Worm (Caenorhabditis elegans) whole organism, L3 larva: ENCODE measurements around the gene brc-1.

Source experiments
- R02D3.7 ChIP-seq: fragments of 150-350 bp; optimal IDR thresholded peaks from 2 replicates; lab custom pipeline; 2014; ENCODE audit warnings: missing biosample characterization, missing genetic modification characterization
- ZK546.5 ChIP-seq: sonication (generic microtip); optimal IDR thresholded peaks from 2 replicates; lab custom pipeline; 2017; ENCODE audit warnings: missing biosample characterization, missing genetic modification characterization
- aly-2 ChIP-seq: fragments of 150-350 bp; optimal IDR thresholded peaks from 2 replicates; lab custom pipeline; 2014; ENCODE audit warnings: missing biosample characterization, missing genetic modification characterization
- ama-1 ChIP-seq: fragments of 150-350 bp; optimal IDR thresholded peaks from 2 replicates; lab custom pipeline; 2018
- ceh-16 ChIP-seq: sonication (generic microtip); optimal IDR thresholded peaks from 2 replicates; lab custom pipeline; 2017; ENCODE audit warnings: missing biosample characterization, missing genetic modification characterization
- ceh-28 ChIP-seq: fragments of 150-350 bp; optimal IDR thresholded peaks from 2 replicates; lab custom pipeline; 2014; ENCODE audit warnings: missing biosample characterization, missing genetic modification reagents, missing genetic modification characterization
- ceh-82 ChIP-seq: fragments of 150-350 bp; optimal IDR thresholded peaks from 2 replicates; lab custom pipeline; 2014; ENCODE audit warnings: missing biosample characterization, missing genetic modification characterization
- ceh-9 ChIP-seq: sonication (generic microtip); optimal IDR thresholded peaks from 2 replicates; lab custom pipeline; 2018; ENCODE audit warnings: missing biosample characterization, missing genetic modification characterization
- daf-12 ChIP-seq: fragments of 150-350 bp; optimal IDR thresholded peaks from 2 replicates; lab custom pipeline; 2014; ENCODE audit warnings: missing biosample characterization, missing genetic modification reagents, missing genetic modification characterization
- egl-27 ChIP-seq: sonication (generic microtip); optimal IDR thresholded peaks from 4 replicates; lab custom pipeline; 2017; ENCODE audit warnings: missing biosample characterization, missing genetic modification reagents, missing genetic modification characterization
- egl-5 ChIP-seq: fragments of 150-350 bp; optimal IDR thresholded peaks from 2 replicates; lab custom pipeline; 2017; ENCODE audit warnings: missing biosample characterization, missing genetic modification reagents, missing genetic modification characterization, inconsistent platforms
- elt-1 ChIP-seq: fragments of 150-350 bp; optimal IDR thresholded peaks from 2 replicates; lab custom pipeline; 2014; ENCODE audit warnings: missing biosample characterization, missing genetic modification characterization
- elt-2 ChIP-seq: sonication (generic microtip); optimal IDR thresholded peaks from 2 replicates; lab custom pipeline; 2016; ENCODE audit warnings: missing genetic modification reagents, mild to moderate bottlenecking, missing genetic modification characterization, missing compliant biosample characterization
- elt-3 ChIP-seq, 3 experiments: fragments of 150-350 bp in 1 of 3; sonication (generic microtip) in 2 of 3; optimal IDR thresholded peaks; 2 replicates in 2 of 3; 4 replicates in 1 of 3; lab custom pipeline; 2014 to 2017; ENCODE audit warnings: missing biosample characterization in 3 of 3, missing genetic modification characterization in 3 of 3
- eor-1 ChIP-seq, 2 experiments: fragments of 150-350 bp; optimal IDR thresholded peaks; 2 replicates each; lab custom pipeline; 2014 to 2018; ENCODE audit warnings: missing biosample characterization in 2 of 2, missing genetic modification characterization in 2 of 2
- fkh-10 ChIP-seq: sonication (generic microtip); optimal IDR thresholded peaks from 2 replicates; lab custom pipeline; 2017; ENCODE audit warnings: missing biosample characterization, missing genetic modification reagents, missing genetic modification characterization
- fkh-2 ChIP-seq: fragments of 150-350 bp; optimal IDR thresholded peaks from 2 replicates; lab custom pipeline; 2014; ENCODE audit warnings: missing biosample characterization, missing genetic modification reagents, missing genetic modification characterization
- fos-1 ChIP-seq: fragments of 150-350 bp; optimal IDR thresholded peaks from 2 replicates; lab custom pipeline; 2014; ENCODE audit warnings: missing biosample characterization, missing genetic modification characterization
- hmg-11 ChIP-seq: sonication (generic microtip); optimal IDR thresholded peaks from 2 replicates; lab custom pipeline; 2016; ENCODE audit warnings: missing genetic modification characterization, missing compliant biosample characterization
- jun-1 ChIP-seq: fragments of 150-350 bp; optimal IDR thresholded peaks from 2 replicates; lab custom pipeline; 2014; ENCODE audit warnings: missing biosample characterization, missing genetic modification reagents, missing genetic modification characterization
- lin-15B ChIP-seq: fragments of 150-350 bp; optimal IDR thresholded peaks from 2 replicates; lab custom pipeline; 2014; ENCODE audit warnings: missing biosample characterization, missing genetic modification characterization
- lin-39 ChIP-seq: fragments of 150-350 bp; optimal IDR thresholded peaks from 2 replicates; lab custom pipeline; 2018; ENCODE audit warnings: missing biosample characterization, missing genetic modification reagents, missing genetic modification characterization
- lsy-12 ChIP-seq: sonication (generic microtip); optimal IDR thresholded peaks from 2 replicates; lab custom pipeline; 2016; ENCODE audit warnings: mild to moderate bottlenecking, missing genetic modification characterization, missing compliant biosample characterization
- mdl-1 ChIP-seq: fragments of 150-350 bp; optimal IDR thresholded peaks from 2 replicates; lab custom pipeline; 2014; ENCODE audit warnings: missing biosample characterization, missing genetic modification characterization
- mml-1 ChIP-seq: fragments of 150-350 bp; sonication (generic microtip); optimal IDR thresholded peaks from 3 replicates; lab custom pipeline; 2014; ENCODE audit warnings: missing biosample characterization, missing genetic modification characterization
- nfya-1 ChIP-seq: sonication (generic microtip); optimal IDR thresholded peaks from 2 replicates; lab custom pipeline; 2017; ENCODE audit warnings: missing genetic modification characterization, mild to moderate bottlenecking, missing compliant biosample characterization, antibody characterized with exemption, moderate library complexity; ENCODE audit not compliant: insufficient read depth
- nhr-11 ChIP-seq: fragments of 150-350 bp; optimal IDR thresholded peaks from 2 replicates; lab custom pipeline; 2014; ENCODE audit warnings: missing biosample characterization, missing genetic modification characterization
- nhr-12 ChIP-seq: fragments of 150-350 bp; optimal IDR thresholded peaks from 2 replicates; lab custom pipeline; 2014; ENCODE audit warnings: missing biosample characterization, missing genetic modification characterization
- nhr-23 ChIP-seq: fragments of 150-350 bp; optimal IDR thresholded peaks from 2 replicates; lab custom pipeline; 2014; ENCODE audit warnings: missing biosample characterization, missing genetic modification reagents, missing genetic modification characterization
- nhr-237 ChIP-seq: fragments of 150-350 bp; optimal IDR thresholded peaks from 2 replicates; lab custom pipeline; 2014; ENCODE audit warnings: missing biosample characterization, missing genetic modification characterization
- nhr-25 ChIP-seq: sonication (generic microtip); optimal IDR thresholded peaks from 2 replicates; lab custom pipeline; 2017; ENCODE audit warnings: missing biosample characterization, missing genetic modification characterization
- nhr-28 ChIP-seq: fragments of 150-350 bp; optimal IDR thresholded peaks from 2 replicates; lab custom pipeline; 2014; ENCODE audit warnings: missing biosample characterization, missing genetic modification characterization
- nhr-43 ChIP-seq: sonication (generic microtip); optimal IDR thresholded peaks from 2 replicates; lab custom pipeline; 2016; ENCODE audit warnings: mild to moderate bottlenecking, missing genetic modification characterization, missing compliant biosample characterization; ENCODE audit not compliant: poor library complexity, severe bottlenecking
- nhr-67 ChIP-seq: fragments of 150-350 bp; optimal IDR thresholded peaks from 2 replicates; lab custom pipeline; 2014; ENCODE audit warnings: missing biosample characterization, missing genetic modification characterization
- nhr-76 ChIP-seq: fragments of 150-350 bp; sonication (generic microtip); optimal IDR thresholded peaks from 5 replicates; lab custom pipeline; 2014; ENCODE audit warnings: missing biosample characterization, missing genetic modification characterization
- nhr-77 ChIP-seq: fragments of 150-350 bp; optimal IDR thresholded peaks from 2 replicates; lab custom pipeline; 2014; ENCODE audit warnings: missing biosample characterization, missing genetic modification characterization
- pha-4 ChIP-seq: fragments of 150-350 bp; optimal IDR thresholded peaks from 2 replicates; lab custom pipeline; 2014; ENCODE audit warnings: missing biosample characterization, missing genetic modification reagents, missing genetic modification characterization
- pqm-1 ChIP-seq: fragments of 150-350 bp; optimal IDR thresholded peaks from 2 replicates; lab custom pipeline; 2017; ENCODE audit warnings: missing biosample characterization, missing genetic modification characterization, inconsistent platforms
- sea-2 ChIP-seq: fragments of 150-350 bp; sonication (generic microtip); optimal IDR thresholded peaks from 4 replicates; lab custom pipeline; 2014; ENCODE audit warnings: missing biosample characterization, missing genetic modification reagents, missing genetic modification characterization
- skn-1 ChIP-seq: fragments of 150-350 bp; optimal IDR thresholded peaks from 2 replicates; lab custom pipeline; 2014; ENCODE audit warnings: missing biosample characterization, missing genetic modification characterization
- snpc-4 ChIP-seq: fragments of 150-350 bp; optimal IDR thresholded peaks from 2 replicates; lab custom pipeline; 2014; ENCODE audit warnings: missing biosample characterization, missing genetic modification characterization
- tbx-2 ChIP-seq: sonication (generic microtip); optimal IDR thresholded peaks from 2 replicates; lab custom pipeline; 2016; ENCODE audit warnings: mild to moderate bottlenecking, missing genetic modification characterization, missing compliant biosample characterization
- unc-39 ChIP-seq: sonication (generic microtip); optimal IDR thresholded peaks from 4 replicates; lab custom pipeline; 2017; ENCODE audit warnings: missing biosample characterization, missing genetic modification characterization
- unc-62 ChIP-seq: fragments of 150-350 bp; sonication (generic microtip); optimal IDR thresholded peaks from 4 replicates; lab custom pipeline; 2014; ENCODE audit warnings: missing biosample characterization, missing genetic modification reagents, missing genetic modification characterization
- zag-1 ChIP-seq: fragments of 150-350 bp; optimal IDR thresholded peaks from 2 replicates; lab custom pipeline; 2014; ENCODE audit warnings: missing biosample characterization, missing genetic modification characterization
- ztf-11 ChIP-seq: fragments of 150-350 bp; optimal IDR thresholded peaks from 2 replicates; lab custom pipeline; 2014; ENCODE audit warnings: missing biosample characterization, missing genetic modification characterization
- ztf-4 ChIP-seq: fragments of 150-350 bp; optimal IDR thresholded peaks from 2 replicates; lab custom pipeline; 2014; ENCODE audit warnings: missing biosample characterization, missing genetic modification characterization

brc-1 gene

ce11 chrIII:3862918-3863385, at the start of gene brc-1:
TSS of gene brc-1 (minus strand) at chrIII:3862968.
- peak; percentile 94 for TF ChIP-seq nfya-1 (tag; lab: Kevin White, UChicago)
- TF ChIP-seq fkh-2 (tag; lab: Kevin White, UChicago) = no peak
- peak; percentile 72 for TF ChIP-seq elt-2 (tag; lab: Kevin White, UChicago)
- TF ChIP-seq nhr-11 = peak; percentile 37
- TF ChIP-seq tbx-2 (tag; lab: Kevin White, UChicago) = peak; percentile 51
- no peak for TF ChIP-seq mdl-1
- no peak for TF ChIP-seq nhr-28 (tag; lab: Kevin White, UChicago)
- peak; percentile 24 for TF ChIP-seq egl-5 (tag; lab: Kevin White, UChicago)
- peak; percentile 10 for TF ChIP-seq ztf-4 (tag; lab: Kevin White, UChicago)
- TF ChIP-seq nhr-67 (tag; lab: Kevin White, UChicago) = no peak
- no peak for TF ChIP-seq fos-1 (tag; lab: Kevin White, UChicago)
- no peak for TF ChIP-seq ceh-9
- peak; percentile 97 for TF ChIP-seq ama-1 (lab: Kevin White, UChicago)
- no peak for TF ChIP-seq nhr-237 (tag; lab: Kevin White, UChicago)
- TF ChIP-seq ceh-28 (tag; lab: Kevin White, UChicago) = peak; percentile 54
- no peak for TF ChIP-seq nhr-12 (tag; lab: Kevin White, UChicago)
- TF ChIP-seq mml-1 (tag; lab: Kevin White, UChicago) = no peak
- TF ChIP-seq nhr-25 (tag; lab: Kevin White, UChicago) = peak; percentile 79
- peak; percentile 97 for TF ChIP-seq lin-39 (tag; lab: Kevin White, UChicago)
- peak; percentile 9 for TF ChIP-seq ZK546.5 (tag; lab: Kevin White, UChicago)
- peak; percentile 56 for TF ChIP-seq nhr-43 (tag; lab: Kevin White, UChicago)
- TF ChIP-seq nhr-77 = no peak
- TF ChIP-seq R02D3.7 = peak; percentile 68
- TF ChIP-seq sea-2 (GFP tag; lab: Kevin White, UChicago) = no peak
- TF ChIP-seq egl-27 = no peak
- peak; percentile 57 for TF ChIP-seq pqm-1 (tag; lab: Kevin White, UChicago)
- TF ChIP-seq ceh-16 (tag; lab: Kevin White, UChicago) = no peak
- no peak for TF ChIP-seq daf-12 (tag; lab: Kevin White, UChicago)
- TF ChIP-seq ztf-11 (tag; lab: Kevin White, UChicago) = no peak
- TF ChIP-seq fkh-10 (GFP tag; lab: Kevin White, UChicago) = peak; percentile 96
- TF ChIP-seq nhr-76 (tag; lab: Kevin White, UChicago) = no peak
- TF ChIP-seq unc-39 (tag; lab: Kevin White, UChicago) = no peak
- peak; percentile 18 for TF ChIP-seq unc-62 (GFP tag; lab: Kevin White, UChicago)
- TF ChIP-seq snpc-4 (tag; lab: Kevin White, UChicago) = peak; percentile 76
- TF ChIP-seq lin-15B (tag; lab: Kevin White, UChicago) = peak; percentile 96
- peak; percentile 32 for TF ChIP-seq elt-1 (tag; lab: Kevin White, UChicago)
- TF ChIP-seq jun-1 (tag; lab: Kevin White, UChicago) = peak; percentile 57
- peak; percentile 86 for TF ChIP-seq pha-4
- TF ChIP-seq hmg-11 (tag; lab: Kevin White, UChicago) = peak; percentile 98
- TF ChIP-seq elt-3 (tag; optimal IDR thresholded peaks at IDR 0.05; lab: Kevin White, UChicago) = no peak
- TF ChIP-seq skn-1 (tag; lab: Kevin White, UChicago) = peak; percentile 49
- peak; percentile 32 for TF ChIP-seq ceh-82 (tag; lab: Kevin White, UChicago)
- peak; percentile 91 for TF ChIP-seq nhr-23 (tag; lab: Kevin White, UChicago)
- TF ChIP-seq lsy-12 = peak; percentile 73
- TF ChIP-seq zag-1 (tag; lab: Kevin White, UChicago) = no peak
- TF ChIP-seq aly-2 (tag; lab: Kevin White, UChicago) = no peak
- no peak for TF ChIP-seq eor-1 (tag; optimal IDR thresholded peaks at IDR 0.05; lab: Kevin White, UChicago)
- TF ChIP-seq, all 47 proteins: peak for 26
